Fruit fly (Drosophila melanogaster): ENCODE measurements around the gene Pka-C2.
A peak's percentile ranks its signal among the peaks of the same experiment; 100 is the strongest.

Pka-C2 gene

dm6 chr3R:30721215-30721862 lies 24.4 kb upstream of the Pka-C2 start:
- TF ChIP-seq Sox14 (GFP tag; optimal IDR thresholded peaks at IDR 0.05) (no peak), CG3032 (tag; optimal IDR thresholded peaks at IDR 0.05) (peak; percentile 33), Eip78C (GFP tag) (peak; percentile 59), Ets96B (tag; optimal IDR thresholded peaks at IDR 0.05) (peak; percentile 33)

DNA sequence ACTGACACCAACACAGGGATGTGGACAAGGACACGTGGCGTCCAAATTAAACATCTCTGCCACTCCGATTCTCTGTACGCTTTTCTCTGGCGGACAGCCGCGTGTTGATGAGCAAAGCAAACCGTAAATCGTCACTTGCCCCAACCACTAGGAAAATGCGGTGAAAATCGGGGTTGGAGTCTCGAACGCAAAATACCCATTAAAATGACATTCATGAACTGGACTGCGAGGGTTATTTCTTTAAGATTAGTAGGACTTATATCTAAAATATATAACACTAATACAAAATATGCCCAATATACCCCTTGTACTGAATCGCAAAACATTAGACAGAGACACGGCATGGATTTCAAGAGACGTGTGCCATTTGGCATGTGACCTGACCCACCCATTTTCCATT lies 21.5 kb upstream of the Pka-C2 start:
- TF ChIP-seq Eip78C (GFP tag) (peak; percentile 6), CG15336 (GFP tag; IDR thresholded peaks at IDR 0.05) (no peak)

dm6 chr3R:30714395-30714794 lies 17.5 kb upstream of the Pka-C2 start:
- TF ChIP-seq eg (GFP tag; IDR thresholded peaks at IDR 0.05): peak; percentile 74
- peak in 1 of 2 experiments; percentile 8 for TF ChIP-seq salr (GFP tag; optimal IDR thresholded peaks at IDR 0.05)
- TF ChIP-seq net (GFP tag; optimal IDR thresholded peaks at IDR 0.05): no peak
- TF ChIP-seq CG6163 (GFP tag; IDR thresholded peaks at IDR 0.05): peak; percentile 57; the same call in 1 of the 3 replicates
- TF ChIP-seq CG8632 (GFP tag; optimal IDR thresholded peaks at IDR 0.05): no peak
- no peak for TF ChIP-seq CG6808 (GFP tag; optimal IDR thresholded peaks at IDR 0.05)
- peak; percentile 60 for TF ChIP-seq CG15336 (GFP tag; IDR thresholded peaks at IDR 0.05)
- no peak for TF ChIP-seq CG34406 (GFP tag; optimal IDR thresholded peaks at IDR 0.05)
- TF ChIP-seq CG6276 (GFP tag; optimal IDR thresholded peaks at IDR 0.05): no peak
- no peak for TF ChIP-seq Lpt (GFP tag; optimal IDR thresholded peaks at IDR 0.05)
- no peak for TF ChIP-seq vri (GFP tag; optimal IDR thresholded peaks at IDR 0.05)
- TF ChIP-seq CG11294 (GFP tag; IDR thresholded peaks at IDR 0.05): peak; percentile 14; the same call in 1 of the 2 replicates
- no peak for TF ChIP-seq Eip93F (GFP tag; optimal IDR thresholded peaks at IDR 0.05)
- peak; percentile 14 for TF ChIP-seq CG32006 (GFP tag; optimal IDR thresholded peaks at IDR 0.05)
- TF ChIP-seq topi (GFP tag; optimal IDR thresholded peaks at IDR 0.05): no peak
- peak; percentile 58 for TF ChIP-seq Hr4 (GFP tag; optimal IDR thresholded peaks at IDR 0.05)
- 0 out of 3 replicates have a peak, but pooled peaks have one; percentile 22 for TF ChIP-seq CG8119 (GFP tag; IDR thresholded peaks at IDR 0.05)
- TF ChIP-seq CG10631 (GFP tag; optimal IDR thresholded peaks at IDR 0.05): no peak

DNA sequence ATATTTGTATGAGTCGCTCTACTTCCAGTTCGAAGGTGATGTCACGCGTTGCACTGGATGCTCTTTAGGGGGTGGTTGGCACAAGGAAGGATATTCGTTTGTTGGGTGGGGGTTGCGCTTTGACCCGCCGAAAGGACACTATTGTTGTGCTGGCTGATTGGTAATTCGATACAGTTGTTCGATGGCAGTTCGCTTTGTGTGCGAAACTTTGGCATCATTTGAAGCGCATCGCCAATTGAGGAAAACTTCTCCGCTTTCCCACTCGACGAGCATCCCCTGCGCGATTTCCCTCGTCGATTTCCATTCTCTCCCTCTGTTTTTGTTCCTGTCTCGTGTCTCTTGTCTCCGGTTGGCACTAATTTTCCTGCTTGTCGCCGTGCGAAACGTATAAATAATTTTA lies 13.5 kb upstream of the Pka-C2 start:
- TF ChIP-seq CG8319 (GFP tag; optimal IDR thresholded peaks at IDR 0.05) (no peak), CG6854 (GFP tag; optimal IDR thresholded peaks at IDR 0.05) (no peak), CG9139 (GFP tag; optimal IDR thresholded peaks at IDR 0.05) (no peak), net (GFP tag; optimal IDR thresholded peaks at IDR 0.05) (no peak), Hr38 (GFP tag; optimal IDR thresholded peaks at IDR 0.05) (no peak), CG3032 (tag; optimal IDR thresholded peaks at IDR 0.05) (no peak), achi (GFP tag; optimal IDR thresholded peaks at IDR 0.05) (no peak), CG8632 (GFP tag; optimal IDR thresholded peaks at IDR 0.05) (no peak), svp (GFP tag) (no peak), Eip93F (GFP tag; optimal IDR thresholded peaks at IDR 0.05) (no peak), Gug (GFP tag; IDR thresholded peaks at IDR 0.05) (no peak)

DNA sequence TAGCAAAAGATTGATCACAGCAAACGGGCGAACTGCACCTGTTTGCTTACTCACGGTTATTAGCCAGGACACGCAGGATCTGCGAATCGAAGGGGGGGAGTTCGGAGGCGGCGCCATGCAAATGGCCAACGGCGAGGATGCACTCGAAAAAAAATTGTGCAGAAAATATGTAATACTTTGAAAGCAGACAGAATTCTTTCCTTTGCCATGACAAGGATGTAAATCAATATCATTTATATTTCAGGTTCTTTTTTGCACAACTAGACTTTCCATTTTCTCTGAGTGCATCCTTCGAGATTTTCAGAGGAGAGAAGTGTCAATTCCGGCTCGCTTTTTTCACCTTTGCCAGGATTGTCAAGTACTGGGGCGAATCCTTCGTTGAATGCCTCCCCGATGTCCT lies 12.3 kb upstream of the Pka-C2 start:
- TF ChIP-seq CG3032 (tag; optimal IDR thresholded peaks at IDR 0.05): no peak
- TF ChIP-seq svp (GFP tag): peak; percentile 73

DNA sequence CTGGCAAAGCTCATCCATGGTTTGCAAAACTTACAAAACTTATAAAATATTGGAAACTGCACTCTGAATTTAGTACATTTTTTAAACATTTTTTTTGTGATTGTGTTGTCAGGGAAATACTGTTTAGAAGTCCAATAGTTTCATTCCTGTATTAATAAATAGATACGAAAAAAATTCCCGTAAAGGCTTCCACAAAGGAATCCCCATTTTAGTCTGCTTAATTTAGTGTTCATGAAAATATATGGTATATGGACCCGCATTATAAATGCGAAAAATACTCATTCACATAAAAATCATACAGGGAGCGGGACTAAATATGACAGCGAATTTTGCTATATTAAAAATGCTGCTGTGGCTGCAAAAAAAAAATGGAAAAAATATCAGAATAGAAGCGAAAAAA lies 9.1 kb upstream of the Pka-C2 start, which contains the start of gene CG31010:
TSS of gene CG31010 (minus strand) at position 101 of the 400 bp plus-strand sequence.
- no peak for TF ChIP-seq Met (GFP tag; optimal IDR thresholded peaks at IDR 0.05)
- TF ChIP-seq eg (GFP tag; IDR thresholded peaks at IDR 0.05): no peak
- TF ChIP-seq CG8319 (GFP tag; optimal IDR thresholded peaks at IDR 0.05): no peak
- TF ChIP-seq spab (GFP tag; optimal IDR thresholded peaks at IDR 0.05): no peak
- no peak for TF ChIP-seq lz (GFP tag; optimal IDR thresholded peaks at IDR 0.05)
- no peak for TF ChIP-seq Sox102F (GFP tag; optimal IDR thresholded peaks at IDR 0.05)
- no peak for TF ChIP-seq pdm3 (GFP tag; optimal IDR thresholded peaks at IDR 0.05)
- no peak for TF ChIP-seq CG6276 (GFP tag; optimal IDR thresholded peaks at IDR 0.05)
- TF ChIP-seq salr (GFP tag; optimal IDR thresholded peaks at IDR 0.05): no peak
- no peak for TF ChIP-seq OdsH (GFP tag; optimal IDR thresholded peaks at IDR 0.05)
- no peak for TF ChIP-seq CG10631 (GFP tag; optimal IDR thresholded peaks at IDR 0.05)
- TF ChIP-seq CG32006 (GFP tag; optimal IDR thresholded peaks at IDR 0.05): no peak
